Fruit fly (Drosophila melanogaster) whole organism, pupa: Measurements from ENCODE around the gene LysX.
A peak's percentile ranks its signal among the peaks of the same experiment; 100 is the strongest.

Experiments
- CG10348 ChIP-seq: fragments of 200-800 bp; sonication (Bioruptor generic); IDR thresholded peaks from 2 replicates; pipeline ENCODE4 v1.3.6; 2022; ENCODE audit warnings: missing biosample characterization, missing genetic modification characterization
- CG12605 ChIP-seq: fragments of 200-800 bp; sonication (Bioruptor generic); IDR thresholded peaks from 2 replicates; pipeline ENCODE4 v1.3.6; 2022; ENCODE audit warnings: missing biosample characterization, missing genetic modification characterization
- CG13204 ChIP-seq: fragments of 200-800 bp; sonication (Bioruptor generic); optimal IDR thresholded peaks from 2 replicates; lab custom pipeline; 2018; ENCODE audit warnings: missing biosample characterization, mild to moderate bottlenecking, missing genetic modification characterization, moderate library complexity
- CG14655 ChIP-seq: fragments of 200-800 bp; sonication (Bioruptor generic); optimal IDR thresholded peaks from 3 replicates; lab custom pipeline; 2017; ENCODE audit warnings: mild to moderate bottlenecking, missing biosample characterization, missing genetic modification reagents, missing genetic modification characterization
- CG15710 ChIP-seq: fragments of 200-800 bp; sonication (Bioruptor generic); optimal IDR thresholded peaks from 2 replicates; lab custom pipeline; 2018; ENCODE audit warnings: missing biosample characterization, mild to moderate bottlenecking, missing genetic modification characterization, moderate library complexity
- CG17806 ChIP-seq: fragments of 200-800 bp; sonication (Bioruptor generic); optimal IDR thresholded peaks from 2 replicates; lab custom pipeline; 2018; ENCODE audit warnings: missing biosample characterization, mild to moderate bottlenecking, missing genetic modification characterization, moderate library complexity
- CG32121 ChIP-seq: fragments of 200-800 bp; sonication (Bioruptor generic); IDR thresholded peaks from 2 replicates; pipeline ENCODE4 v1.3.6; 2022; ENCODE audit warnings: missing biosample characterization, missing genetic modification characterization
- CG34367 ChIP-seq: fragments of 200-800 bp; sonication (Bioruptor generic); optimal IDR thresholded peaks from 2 replicates; lab custom pipeline; 2018; ENCODE audit warnings: missing biosample characterization, mild to moderate bottlenecking, missing genetic modification characterization
- CG4496 ChIP-seq: fragments of 200-800 bp; sonication (Bioruptor generic); IDR thresholded peaks from 3 replicates; pipeline ENCODE4 v1.3.6; 2022; ENCODE audit warnings: missing biosample characterization, missing genetic modification characterization
- CG8159 ChIP-seq: fragments of 200-800 bp; sonication (Bioruptor generic); optimal IDR thresholded peaks from 3 replicates; lab custom pipeline; 2018; ENCODE audit warnings: missing biosample characterization, mild to moderate bottlenecking, missing genetic modification characterization, moderate library complexity
- CG8301 ChIP-seq: fragments of 200-800 bp; sonication (Bioruptor generic); optimal IDR thresholded peaks from 2 replicates; lab custom pipeline; 2018; ENCODE audit warnings: missing biosample characterization, mild to moderate bottlenecking, missing genetic modification characterization
- CG9948 ChIP-seq: fragments of 200-800 bp; sonication (Bioruptor generic); optimal IDR thresholded peaks from 2 replicates; lab custom pipeline; 2018; ENCODE audit warnings: missing biosample characterization, mild to moderate bottlenecking, missing genetic modification characterization, moderate library complexity
- D1 ChIP-seq: fragments of 200-800 bp; sonication (Bioruptor generic); optimal IDR thresholded peaks from 2 replicates; lab custom pipeline; 2018; ENCODE audit warnings: missing biosample characterization, mild to moderate bottlenecking, missing genetic modification characterization, moderate library complexity
- EcR ChIP-seq: fragments of 200-800 bp; sonication (Bioruptor generic); optimal IDR thresholded peaks from 3 replicates; lab custom pipeline; 2019; ENCODE audit warnings: missing biosample characterization, missing genetic modification characterization, mild to moderate bottlenecking, moderate library complexity, missing genetic modification reagents
- Ets98B ChIP-seq: fragments of 200-800 bp; sonication (Bioruptor generic); IDR thresholded peaks from 2 replicates; pipeline ENCODE4 v1.3.6; 2022; ENCODE audit warnings: missing biosample characterization, missing genetic modification characterization
- Pif1A ChIP-seq: fragments of 200-800 bp; sonication (Bioruptor generic); optimal IDR thresholded peaks from 3 replicates; lab custom pipeline; 2016; ENCODE audit warnings: missing biosample characterization, missing genetic modification characterization
- Pif1B ChIP-seq: fragments of 200-800 bp; sonication (Bioruptor generic); optimal IDR thresholded peaks from 3 replicates; lab custom pipeline; 2016; ENCODE audit warnings: missing biosample characterization, missing genetic modification characterization
- Snoo ChIP-seq: fragments of 200-800 bp; sonication (Bioruptor generic); optimal IDR thresholded peaks from 3 replicates; lab custom pipeline; 2017; ENCODE audit warnings: missing biosample characterization, mild to moderate bottlenecking, missing genetic modification characterization, inconsistent platforms
- fd96Ca ChIP-seq: fragments of 200-800 bp; sonication (Bioruptor generic); IDR thresholded peaks from 3 replicates; pipeline ENCODE4 v1.3.6; 2022; ENCODE audit warnings: missing biosample characterization, missing genetic modification characterization
- gl ChIP-seq: fragments of 200-800 bp; sonication (Bioruptor generic); optimal IDR thresholded peaks from 2 replicates; lab custom pipeline; 2018; ENCODE audit warnings: missing biosample characterization, mild to moderate bottlenecking, missing genetic modification characterization
- rn ChIP-seq: fragments of 200-800 bp; sonication (Bioruptor generic); IDR thresholded peaks from 2 replicates; pipeline ENCODE4 v1.3.6; 2022; ENCODE audit warnings: missing biosample characterization, missing genetic modification characterization

The LysX gene

DNA sequence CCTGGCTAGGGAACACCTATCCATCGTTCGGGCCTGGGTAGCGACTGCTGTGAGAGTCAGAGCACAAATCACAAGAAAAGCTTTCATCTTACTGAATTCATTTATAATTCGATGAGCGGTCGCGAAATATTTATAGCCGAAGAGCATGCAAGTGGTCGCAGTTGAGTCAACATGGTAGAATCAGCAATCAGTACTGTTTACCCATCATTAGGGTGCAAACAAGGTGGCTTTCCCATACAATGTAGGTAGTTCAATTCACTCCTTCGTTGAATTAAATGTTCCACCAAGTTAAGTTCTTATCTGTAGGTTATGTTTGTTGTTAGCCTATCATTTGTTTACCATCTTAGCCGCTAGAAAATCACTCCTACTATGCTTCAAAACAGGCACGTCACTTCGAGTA lies 23.5 kb upstream of the LysX start, which contains the start of gene LysP:
Gene LysP, minus strand, starts transcription at position 101 of the 400 bp plus-strand sequence.
- TF ChIP-seq CG15710 (no peak), CG32121 (GFP tag; lab: Robert Waterston, UW) (no peak), CG4496 (GFP tag; lab: Robert Waterston, UW) (0 out of 3 replicates have a peak, but pooled peaks have one; percentile 19), EcR (GFP tag; lab: Kevin White, UChicago) (no peak), gl (tag; lab: Kevin White, UChicago) (no peak), fd96Ca (GFP tag; lab: Robert Waterston, UW) (no peak)

- TF ChIP-seq CG8301 (tag; lab: Kevin White, UChicago) (peak; percentile 45), CG32121 (GFP tag; lab: Robert Waterston, UW) (no peak), rn (GFP tag; lab: Robert Waterston, UW) (0 out of 2 replicates have a peak, but pooled peaks have one; percentile 26), CG10348 (GFP tag; lab: Robert Waterston, UW) (no peak), Ets98B (GFP tag; lab: Robert Waterston, UW) (peak; percentile 41), CG15710 (no peak), CG4496 (GFP tag; lab: Robert Waterston, UW) (peak; percentile 51; the same call in 1 of the 3 replicates), fd96Ca (GFP tag; lab: Robert Waterston, UW) (peak; percentile 50; the same call in 2 of the 3 replicates), D1 (no peak), CG14655 (peak; percentile 36), CG17806 (no peak)
- TF ChIP-seq, all 21 proteins: peak for 6
Measured at dm6 chr3L:1216460-1216859, 21.4 kb upstream of the LysX start.

DNA sequence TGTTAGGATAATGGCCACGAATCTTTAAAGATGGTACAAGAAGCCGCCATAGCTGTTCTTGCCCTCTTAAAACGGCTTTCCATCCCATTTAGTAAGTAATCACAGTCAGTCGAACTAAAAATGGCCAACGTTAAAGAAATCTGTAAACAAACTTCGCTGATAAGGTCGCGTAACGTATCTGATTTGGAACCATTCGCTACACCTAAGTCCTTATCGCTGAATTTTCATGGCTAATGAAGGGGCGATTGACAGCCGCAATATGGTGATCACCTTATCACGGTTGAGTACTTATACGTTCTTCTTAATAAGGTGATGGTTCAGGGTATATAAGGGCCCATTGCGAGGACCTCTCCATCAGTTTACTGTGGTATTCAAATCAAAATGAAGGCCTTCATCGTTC lies 17.5 kb upstream of the LysX start, which contains the start of gene LysE:
Gene LysE, plus strand, starts transcription at position 257 of the 400 bp plus-strand sequence.
- TF ChIP-seq CG12605 (GFP tag; lab: Robert Waterston, UW) (no peak), D1 (no peak), CG14655 (no peak), CG34367 (tag; lab: Kevin White, UChicago) (no peak), CG8159 (no peak), CG13204 (GFP tag; lab: Kevin White, UChicago) (no peak), Ets98B (GFP tag; lab: Robert Waterston, UW) (no peak), rn (GFP tag; lab: Robert Waterston, UW) (no peak), CG9948 (tag; lab: Kevin White, UChicago) (no peak), Pif1A (no peak), Snoo (no peak), CG17806 (no peak), fd96Ca (GFP tag; lab: Robert Waterston, UW) (no peak), Pif1B (GFP tag; lab: Kevin White, UChicago) (no peak), CG4496 (GFP tag; lab: Robert Waterston, UW) (no peak), gl (tag; lab: Kevin White, UChicago) (no peak), CG15710 (no peak), CG8301 (tag; lab: Kevin White, UChicago) (no peak), EcR (GFP tag; lab: Kevin White, UChicago) (no peak), CG32121 (GFP tag; lab: Robert Waterston, UW) (no peak)

DNA sequence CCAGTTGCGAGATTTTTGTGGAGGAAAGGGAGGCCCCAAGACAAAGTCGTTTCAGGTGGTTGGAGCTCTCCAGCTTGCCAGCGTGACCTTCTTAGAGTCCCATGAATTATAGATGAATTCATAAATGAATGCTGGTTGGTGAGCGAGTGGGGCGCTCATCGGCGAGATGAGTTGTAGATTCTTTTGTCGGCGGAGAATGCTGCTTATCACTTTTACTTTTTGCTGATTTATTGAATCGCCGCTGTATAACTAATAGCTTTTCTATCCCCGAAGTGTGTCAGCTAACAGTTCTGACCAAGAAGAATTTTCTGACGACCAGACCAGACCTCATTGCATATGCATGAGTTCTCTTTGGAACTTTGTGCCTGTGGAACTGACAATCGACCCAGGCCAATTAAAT lies 17.0 kb upstream of the LysX start:
- TF ChIP-seq gl (tag; lab: Kevin White, UChicago) (no peak), CG12605 (GFP tag; lab: Robert Waterston, UW) (no peak), CG17806 (no peak), CG34367 (tag; lab: Kevin White, UChicago) (no peak)

dm6 chr3L:1211096-1211495 lies 16.0 kb upstream of the LysX start, which contains the start of gene LysD:
LysD (minus strand) TSS chr3L:1211196.
- TF ChIP-seq fd96Ca (GFP tag; lab: Robert Waterston, UW) (no peak), CG14655 (no peak), CG4496 (GFP tag; lab: Robert Waterston, UW) (no peak)

dm6 chr3L:1208206-1208605 lies 13.1 kb upstream of the LysX start:
- no peak for TF ChIP-seq rn (GFP tag; lab: Robert Waterston, UW)
- peak; percentile 51 for TF ChIP-seq EcR (GFP tag; lab: Kevin White, UChicago)
- TF ChIP-seq Ets98B (GFP tag; lab: Robert Waterston, UW): peak; percentile 49; the same call in 1 of the 2 replicates
- TF ChIP-seq CG12605 (GFP tag; lab: Robert Waterston, UW): peak; percentile 20; the same call in 1 of the 2 replicates

DNA sequence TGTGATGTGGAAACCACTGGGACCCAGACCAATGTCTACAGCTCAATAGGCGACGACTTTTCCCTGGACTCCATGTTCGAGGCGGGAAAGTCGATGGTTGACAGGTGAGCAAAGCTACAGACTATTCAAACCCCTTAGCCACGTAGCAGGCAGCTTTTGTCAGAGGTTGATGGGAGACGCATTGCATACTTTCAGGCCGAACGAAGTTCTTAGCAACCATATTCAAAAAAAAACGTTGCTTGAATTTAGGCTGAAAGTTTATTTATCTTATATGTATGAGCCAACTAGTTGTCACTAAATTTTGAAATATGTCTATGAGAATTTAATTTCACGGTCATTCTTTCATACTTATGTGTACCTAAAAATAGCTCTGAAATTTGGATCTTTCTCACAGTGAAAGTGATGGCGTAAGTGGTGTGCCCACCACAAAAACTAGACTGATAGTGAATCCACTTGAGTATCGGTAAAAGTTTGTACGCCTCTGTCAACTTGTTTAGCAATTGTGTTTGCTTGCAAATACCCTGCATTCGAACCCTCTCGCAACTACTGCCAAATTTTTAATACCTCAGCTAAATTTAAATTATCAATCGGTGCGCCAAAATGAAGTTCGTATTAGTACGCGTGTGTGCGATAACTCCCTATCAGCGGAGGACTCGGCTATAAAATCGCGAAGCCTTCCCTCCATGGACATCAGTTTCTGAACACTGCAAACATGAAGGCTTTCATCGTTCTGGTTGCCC lies 11.8 kb upstream of the LysX start, which contains the start of gene LysB:
Gene LysB, plus strand, starts transcription at position 690 of the 740 bp plus-strand sequence.
- no peak for TF ChIP-seq Ets98B (GFP tag; lab: Robert Waterston, UW)
- no peak for TF ChIP-seq D1
- TF ChIP-seq CG4496 (GFP tag; lab: Robert Waterston, UW): no peak
- TF ChIP-seq CG10348 (GFP tag; lab: Robert Waterston, UW): no peak
- TF ChIP-seq CG32121 (GFP tag; lab: Robert Waterston, UW): no peak
- TF ChIP-seq Pif1A: no peak
- no peak for TF ChIP-seq CG34367 (tag; lab: Kevin White, UChicago)
- TF ChIP-seq Snoo: no peak
- TF ChIP-seq CG12605 (GFP tag; lab: Robert Waterston, UW): no peak
- no peak for TF ChIP-seq CG8159
- TF ChIP-seq Pif1B (GFP tag; lab: Kevin White, UChicago): no peak
- no peak for TF ChIP-seq CG13204 (GFP tag; lab: Kevin White, UChicago)
- no peak for TF ChIP-seq gl (tag; lab: Kevin White, UChicago)
- no peak for TF ChIP-seq rn (GFP tag; lab: Robert Waterston, UW)
- no peak for TF ChIP-seq CG14655
- TF ChIP-seq EcR (GFP tag; lab: Kevin White, UChicago): no peak
- no peak for TF ChIP-seq CG8301 (tag; lab: Kevin White, UChicago)
